Worm (Caenorhabditis elegans) whole organism, L4 larva: Measurements from ENCODE around the gene F08G2.7.

Experiments
- D1046.2 ChIP-seq: fragments of 200-800 bp; sonication (Bioruptor generic); IDR thresholded peaks from 2 replicates; pipeline ENCODE4 v1.3.6; 2022; ENCODE audit warnings: missing genetic modification characterization, missing compliant biosample characterization
- T20F7.1 ChIP-seq: fragments of 200-800 bp; sonication (Bioruptor generic); optimal IDR thresholded peaks from 2 replicates; lab custom pipeline; 2018; ENCODE audit warnings: mild to moderate bottlenecking, missing genetic modification characterization, missing compliant biosample characterization
- T26A8.4 ChIP-seq: fragments of 200-800 bp; sonication (Bioruptor generic); IDR thresholded peaks from 2 replicates; pipeline ENCODE4 v1.3.6; 2022; ENCODE audit warnings: missing genetic modification characterization, missing compliant biosample characterization
- Y5F2A.4 ChIP-seq: fragments of 200-800 bp; sonication (Bioruptor generic); optimal IDR thresholded peaks from 2 replicates; lab custom pipeline; 2018; ENCODE audit warnings: mild to moderate bottlenecking, missing genetic modification characterization, missing compliant biosample characterization
- ZK337.2 ChIP-seq: fragments of 200-800 bp; sonication (Bioruptor generic); IDR thresholded peaks from 2 replicates; pipeline ENCODE4 v1.3.6; 2022; ENCODE audit warnings: missing genetic modification reagents, missing genetic modification characterization, missing compliant biosample characterization
- arid-1 ChIP-seq: fragments of 200-800 bp; sonication (Bioruptor generic); conservative IDR thresholded peaks from 2 replicates; pipeline ENCODE4 v1.3.6; 2022; ENCODE audit warnings: missing genetic modification reagents, missing genetic modification characterization, missing compliant biosample characterization
- ceh-20 ChIP-seq: fragments of 200-800 bp; sonication (Bioruptor generic); IDR thresholded peaks from 2 replicates; pipeline ENCODE4 v1.3.6; 2022; ENCODE audit warnings: missing genetic modification reagents, missing genetic modification characterization, missing compliant biosample characterization
- ceh-28 ChIP-seq: fragments of 150-350 bp; optimal IDR thresholded peaks from 2 replicates; lab custom pipeline; 2014; ENCODE audit warnings: missing biosample characterization, missing genetic modification reagents, missing genetic modification characterization
- ceh-44 ChIP-seq: fragments of 200-800 bp; sonication (Bioruptor generic); IDR thresholded peaks from 2 replicates; pipeline ENCODE4 v1.3.6; 2022; ENCODE audit warnings: missing genetic modification reagents, missing genetic modification characterization, missing compliant biosample characterization
- daf-16 ChIP-seq, 3 experiments: sonication (generic microtip); optimal IDR thresholded peaks; 2 replicates each; lab custom pipeline; 2016 to 2017; ENCODE audit warnings: missing genetic modification characterization in 3 of 3, missing genetic modification reagents in 3 of 3, mild to moderate bottlenecking in 2 of 3, missing compliant biosample characterization in 2 of 3, missing biosample characterization in 1 of 3, moderate library complexity in 1 of 3
- daf-19 ChIP-seq: fragments of 200-800 bp; sonication (Bioruptor generic); conservative IDR thresholded peaks from 2 replicates; pipeline ENCODE4 v1.3.6; 2022; ENCODE audit warnings: missing genetic modification characterization, missing compliant biosample characterization
- dmd-6 ChIP-seq: fragments of 200-800 bp; sonication (Bioruptor generic); IDR thresholded peaks from 2 replicates; pipeline ENCODE4 v1.3.6; 2022; ENCODE audit warnings: missing genetic modification reagents, missing genetic modification characterization, missing compliant biosample characterization
- dve-1 ChIP-seq: sonication (generic microtip); optimal IDR thresholded peaks from 2 replicates; lab custom pipeline; 2017; ENCODE audit warnings: antibody characterized with exemption, mild to moderate bottlenecking, missing genetic modification characterization, missing compliant biosample characterization; ENCODE audit not compliant: insufficient read depth
- egl-43 ChIP-seq: fragments of 200-800 bp; sonication (Bioruptor generic); IDR thresholded peaks from 2 replicates; pipeline ENCODE4 v1.3.6; 2022; ENCODE audit warnings: missing genetic modification reagents, missing genetic modification characterization, missing compliant biosample characterization
- fkh-10 ChIP-seq: fragments of 150-350 bp; optimal IDR thresholded peaks from 2 replicates; lab custom pipeline; 2014; ENCODE audit warnings: missing biosample characterization, missing genetic modification reagents, missing genetic modification characterization
- hif-1 ChIP-seq, 2 experiments: sonication (generic microtip); optimal IDR thresholded peaks; 2 replicates each; lab custom pipeline; 2016 to 2017; ENCODE audit warnings: missing compliant biosample characterization in 2 of 2, missing genetic modification characterization in 2 of 2, missing genetic modification reagents in 2 of 2, missing genotype in 2 of 2, mild to moderate bottlenecking in 1 of 2
- hlh-11 ChIP-seq: fragments of 200-800 bp; sonication (Bioruptor generic); optimal IDR thresholded peaks from 2 replicates; lab custom pipeline; 2018; ENCODE audit warnings: mild to moderate bottlenecking, missing genetic modification characterization, missing compliant biosample characterization
- hlh-30 ChIP-seq: sonication (generic microtip); optimal IDR thresholded peaks from 2 replicates; lab custom pipeline; 2017; ENCODE audit warnings: antibody characterized with exemption, mild to moderate bottlenecking, missing genetic modification characterization, missing compliant biosample characterization; ENCODE audit not compliant: insufficient read depth
- lim-7 ChIP-seq: fragments of 200-800 bp; sonication (Bioruptor generic); IDR thresholded peaks from 2 replicates; pipeline ENCODE4 v1.3.6; 2022; ENCODE audit warnings: missing genetic modification characterization, missing compliant biosample characterization
- lin-13 ChIP-seq: fragments of 150-350 bp; optimal IDR thresholded peaks from 2 replicates; lab custom pipeline; 2014; ENCODE audit warnings: missing biosample characterization, missing genetic modification reagents, missing genetic modification characterization
- lin-15B ChIP-seq: fragments of 150-350 bp; sonication (generic microtip); optimal IDR thresholded peaks from 3 replicates; lab custom pipeline; 2014; ENCODE audit warnings: missing biosample characterization, missing genetic modification characterization
- lin-39 ChIP-seq: fragments of 150-350 bp; optimal IDR thresholded peaks from 2 replicates; lab custom pipeline; 2014; ENCODE audit warnings: missing biosample characterization, missing genetic modification reagents, missing genetic modification characterization
- mdl-1 ChIP-seq, 2 experiments: fragments of 150-350 bp in 1 of 2; sonication (generic microtip) in 1 of 2; optimal IDR thresholded peaks; 2 replicates each; lab custom pipeline; 2014 to 2017; ENCODE audit warnings: missing biosample characterization in 2 of 2, missing genetic modification characterization in 2 of 2
- mxl-2 ChIP-seq: fragments of 200-800 bp; sonication (Bioruptor generic); conservative IDR thresholded peaks from 2 replicates; pipeline ENCODE4 v1.3.6; 2022; ENCODE audit warnings: missing genetic modification reagents, missing genetic modification characterization, missing compliant biosample characterization
- mxl-3 ChIP-seq: fragments of 200-800 bp; sonication (Bioruptor generic); optimal IDR thresholded peaks from 2 replicates; lab custom pipeline; 2018; ENCODE audit warnings: mild to moderate bottlenecking, missing genetic modification characterization, missing compliant biosample characterization
- nhr-11 ChIP-seq: fragments of 150-350 bp; optimal IDR thresholded peaks from 2 replicates; lab custom pipeline; 2014; ENCODE audit warnings: missing biosample characterization, missing genetic modification characterization
- nhr-28 ChIP-seq: fragments of 150-350 bp; optimal IDR thresholded peaks from 2 replicates; lab custom pipeline; 2014; ENCODE audit warnings: missing biosample characterization, missing genetic modification characterization
- nhr-42 ChIP-seq: fragments of 200-800 bp; sonication (Bioruptor generic); IDR thresholded peaks from 2 replicates; pipeline ENCODE4 v1.3.6; 2022; ENCODE audit warnings: missing genetic modification characterization, missing compliant biosample characterization
- nhr-76 ChIP-seq: fragments of 150-350 bp; optimal IDR thresholded peaks from 2 replicates; lab custom pipeline; 2014; ENCODE audit warnings: missing biosample characterization, missing genetic modification characterization
- nhr-77 ChIP-seq: fragments of 150-350 bp; optimal IDR thresholded peaks from 2 replicates; lab custom pipeline; 2014; ENCODE audit warnings: missing biosample characterization, missing genetic modification characterization
- pha-4 ChIP-seq, 2 experiments: fragments of 150-350 bp in 1 of 2; fragments of 200-800 bp in 1 of 2; sonication (Bioruptor generic) in 1 of 2; IDR thresholded peaks in 1 of 2; optimal IDR thresholded peaks in 1 of 2; 2 replicates each; pipeline versions ENCODE4 v1.3.6 to Lab custom; 2014 to 2022; ENCODE audit warnings: missing genetic modification characterization in 2 of 2, missing genetic modification reagents in 2 of 2, missing biosample characterization in 1 of 2, missing compliant biosample characterization in 1 of 2
- php-3 ChIP-seq: fragments of 200-800 bp; sonication (Bioruptor generic); IDR thresholded peaks from 2 replicates; pipeline ENCODE4 v1.3.6; 2022; ENCODE audit warnings: missing genetic modification reagents, missing genetic modification characterization, missing compliant biosample characterization
- pqm-1 ChIP-seq: sonication (generic microtip); optimal IDR thresholded peaks from 2 replicates; lab custom pipeline; 2017; ENCODE audit warnings: missing biosample characterization, missing genetic modification characterization
- snpc-1.2 ChIP-seq: fragments of 200-800 bp; sonication (Bioruptor generic); IDR thresholded peaks from 2 replicates; pipeline ENCODE4 v1.3.6; 2022; ENCODE audit warnings: missing genetic modification reagents, missing genetic modification characterization, missing compliant biosample characterization
- spr-1 ChIP-seq: sonication (generic microtip); optimal IDR thresholded peaks from 2 replicates; lab custom pipeline; 2016; ENCODE audit warnings: mild to moderate bottlenecking, missing genetic modification characterization, missing compliant biosample characterization
- tra-1 ChIP-seq: fragments of 200-800 bp; sonication (Bioruptor generic); IDR thresholded peaks from 2 replicates; pipeline ENCODE4 v1.3.6; 2022; ENCODE audit warnings: missing genetic modification reagents, missing genetic modification characterization, missing compliant biosample characterization
- unc-130 ChIP-seq: sonication (generic microtip); optimal IDR thresholded peaks from 2 replicates; lab custom pipeline; 2016; ENCODE audit warnings: missing genetic modification reagents, missing genetic modification characterization, missing compliant biosample characterization
- unc-39 ChIP-seq: sonication (generic microtip); optimal IDR thresholded peaks from 2 replicates; lab custom pipeline; 2017; ENCODE audit warnings: missing biosample characterization, missing genetic modification characterization
- unc-62 ChIP-seq, 3 experiments: fragments of 150-350 bp in 1 of 3; sonication (generic microtip); optimal IDR thresholded peaks in 2 of 3; peaks in 1 of 3; 1 replicate in 1 of 3; 2 replicates in 2 of 3; lab custom pipeline; 2014 to 2017; ENCODE audit warnings: missing biosample characterization in 3 of 3, missing genetic modification characterization in 3 of 3, missing genetic modification reagents in 3 of 3, missing genotype in 1 of 3
- vab-7 ChIP-seq: fragments of 200-800 bp; sonication (Bioruptor generic); IDR thresholded peaks from 2 replicates; pipeline ENCODE4 v1.3.6; 2022; ENCODE audit warnings: missing genetic modification reagents, missing genetic modification characterization, missing compliant biosample characterization

F08G2.7 gene

ce11 chrII:13872191-13872889 is 31.4 kb upstream of the F08G2.7 start, which contains the start of the genes cup-14 and ndub-8 (continued):
- TF ChIP-seq mxl-3 (GFP tag; lab: Kevin White, UChicago), result no peak
- no peak for TF ChIP-seq nhr-76 (tag; lab: Kevin White, UChicago)
- TF ChIP-seq fkh-10, result peak; percentile 87
- no peak for TF ChIP-seq lin-39 (tag; lab: Kevin White, UChicago)
- no peak for TF ChIP-seq Y5F2A.4 (GFP tag; lab: Kevin White, UChicago)
- TF ChIP-seq lin-13, result peak; percentile 81
- TF ChIP-seq ceh-28 (tag; lab: Kevin White, UChicago), result no peak
- TF ChIP-seq lin-15B (tag; lab: Kevin White, UChicago), result no peak
- peak; percentile 70 for TF ChIP-seq T20F7.1
- TF ChIP-seq unc-62 (GFP tag; optimal IDR thresholded peaks at IDR 0.05 in 1 of 2; lab: Kevin White, UChicago), result peak in 1 of 2 experiments; percentile 38
- TF ChIP-seq unc-62 (tag; optimal IDR thresholded peaks at IDR 0.05; lab: Kevin White, UChicago), result no peak
- TF ChIP-seq egl-43 (GFP tag; lab: Robert Waterston, UW), result no peak
- peak; percentile 88 for TF ChIP-seq dve-1 (tag; lab: Kevin White, UChicago)
- TF ChIP-seq unc-130 (GFP tag; lab: Kevin White, UChicago), result peak; percentile 82
- peak; percentile 84; the same call in 1 of the 2 replicates for TF ChIP-seq nhr-42 (GFP tag; lab: Robert Waterston, UW)
- peak; percentile 80 for TF ChIP-seq php-3 (GFP tag; lab: Robert Waterston, UW)
- no peak for TF ChIP-seq mxl-2 (GFP tag; lab: Robert Waterston, UW)
- TF ChIP-seq hif-1 (tag; optimal IDR thresholded peaks at IDR 0.05; lab: Kevin White, UChicago), result peak in 1 of 2 experiments; percentile 67
- peak; percentile 98 for TF ChIP-seq hlh-30 (tag; lab: Kevin White, UChicago)
- TF ChIP-seq pha-4 (GFP tag; IDR thresholded peaks at IDR 0.05; lab: Robert Waterston, UW), result peak; percentile 71
- peak; percentile 24 for TF ChIP-seq pha-4 (tag; optimal IDR thresholded peaks at IDR 0.05; lab: Kevin White, UChicago)
- peak; percentile 25; the same call in 1 of the 2 replicates for TF ChIP-seq dmd-6 (GFP tag; lab: Robert Waterston, UW)
- TF ChIP-seq tra-1 (GFP tag; lab: Robert Waterston, UW), result no peak
- TF ChIP-seq nhr-11 (tag; lab: Kevin White, UChicago), result peak; percentile 42
- no peak for TF ChIP-seq lim-7 (GFP tag; lab: Robert Waterston, UW)

ce11 chrII:13862453-13862852 is 21.5 kb upstream of the F08G2.7 start:
- TF ChIP-seq ceh-44 (GFP tag; lab: Robert Waterston, UW), result no peak
- no peak for TF ChIP-seq spr-1 (tag; lab: Kevin White, UChicago)
- TF ChIP-seq daf-16 (GFP tag; optimal IDR thresholded peaks at IDR 0.05; lab: Kevin White, UChicago), result no peak
- TF ChIP-seq daf-16 (tag; optimal IDR thresholded peaks at IDR 0.05; lab: Kevin White, UChicago), result peak; percentile 9
- TF ChIP-seq arid-1 (GFP tag; lab: Robert Waterston, UW), result no peak
- peak; percentile 6 for TF ChIP-seq nhr-77
- TF ChIP-seq nhr-11 (tag; lab: Kevin White, UChicago), result no peak
- no peak for TF ChIP-seq vab-7 (GFP tag; lab: Robert Waterston, UW)
- TF ChIP-seq daf-19 (GFP tag; lab: Robert Waterston, UW), result no peak
- no peak for TF ChIP-seq ZK337.2 (GFP tag; lab: Robert Waterston, UW)
- TF ChIP-seq ceh-20, result no peak
- TF ChIP-seq snpc-1.2, result no peak
- TF ChIP-seq D1046.2 (GFP tag; lab: Robert Waterston, UW), result no peak
- peak; percentile 16 for TF ChIP-seq dve-1 (tag; lab: Kevin White, UChicago)
- no peak for TF ChIP-seq mdl-1 (tag; optimal IDR thresholded peaks at IDR 0.05; lab: Kevin White, UChicago)
- TF ChIP-seq unc-39, result no peak
- peak; percentile 71 for TF ChIP-seq pqm-1
- peak; percentile 39 for TF ChIP-seq hlh-11 (tag; lab: Kevin White, UChicago)
- peak; percentile 16 for TF ChIP-seq nhr-28
- TF ChIP-seq dmd-6 (GFP tag; lab: Robert Waterston, UW), result peak; percentile 65
- TF ChIP-seq T26A8.4 (GFP tag; lab: Robert Waterston, UW), result no peak
